Fruit fly (Drosophila melanogaster): Measurements from ENCODE around the gene HIP.

- no peak for TF ChIP-seq Dp (GFP tag; optimal IDR thresholded peaks at IDR 0.05)
- TF ChIP-seq CG3847 (GFP tag; IDR thresholded peaks at IDR 0.05): peak; percentile 60
- no peak for TF ChIP-seq CG16779 (GFP tag; IDR thresholded peaks at IDR 0.05)
- TF ChIP-seq salm (tag; optimal IDR thresholded peaks at IDR 0.05): no peak
- peak; percentile 9 for TF ChIP-seq CG17359 (tag; optimal IDR thresholded peaks at IDR 0.05)
- no peak for TF ChIP-seq Bteb2 (GFP tag; optimal IDR thresholded peaks at IDR 0.05)
- no peak for TF ChIP-seq CG11560 (tag; IDR thresholded peaks at IDR 0.05)
- no peak for TF ChIP-seq CG10274 (GFP tag; optimal IDR thresholded peaks at IDR 0.05)
- no peak for TF ChIP-seq pan (optimal IDR thresholded peaks at IDR 0.05)
- TF ChIP-seq pan (GFP tag; optimal IDR thresholded peaks at IDR 0.05 in 1 of 2, IDR thresholded peaks at IDR 0.05 in 1 of 2): no peak
- no peak for TF ChIP-seq CG1647 (GFP tag; optimal IDR thresholded peaks at IDR 0.05)
- peak; percentile 94 for TF ChIP-seq CG15479 (GFP tag; optimal IDR thresholded peaks at IDR 0.05)
- TF ChIP-seq CG5180 (GFP tag; optimal IDR thresholded peaks at IDR 0.05): peak; percentile 65
- TF ChIP-seq zf30C (GFP tag; optimal IDR thresholded peaks at IDR 0.05): no peak
Measured at dm6 chrX:3780884-3781283, 18.1 kb upstream of the HIP start.
